Worm (Caenorhabditis elegans) whole organism, L4 larva: ENCODE data around the gene srn-1.

Experiments used
- D1046.2 ChIP-seq: fragments of 200-800 bp; sonication (Bioruptor generic); IDR thresholded peaks from 2 replicates; pipeline ENCODE4 v1.3.6; 2022; ENCODE audit warnings: missing genetic modification characterization, missing compliant biosample characterization
- F10B5.3 ChIP-seq: sonication (generic microtip); optimal IDR thresholded peaks from 2 replicates; lab custom pipeline; 2016; ENCODE audit warnings: mild to moderate bottlenecking, missing genetic modification characterization, missing compliant biosample characterization
- F26F4.8 ChIP-seq: fragments of 200-800 bp; sonication (Bioruptor generic); conservative IDR thresholded peaks from 2 replicates; pipeline ENCODE4 v1.3.6; 2022; ENCODE audit warnings: missing genetic modification characterization, missing compliant biosample characterization
- F37D6.2 ChIP-seq: sonication (generic microtip); optimal IDR thresholded peaks from 2 replicates; lab custom pipeline; 2016; ENCODE audit warnings: mild to moderate bottlenecking, missing genetic modification characterization, missing compliant biosample characterization
- F44E2.7 ChIP-seq: fragments of 200-800 bp; sonication (Bioruptor generic); IDR thresholded peaks from 2 replicates; pipeline ENCODE4 v2.1.2; 2022; ENCODE audit warnings: missing genetic modification characterization, missing compliant biosample characterization
- R02D3.7 ChIP-seq: fragments of 150-350 bp; sonication (generic microtip); optimal IDR thresholded peaks from 3 replicates; lab custom pipeline; 2014; ENCODE audit warnings: missing biosample characterization, missing genetic modification characterization
- T20F7.1 ChIP-seq: fragments of 200-800 bp; sonication (Bioruptor generic); optimal IDR thresholded peaks from 2 replicates; lab custom pipeline; 2018; ENCODE audit warnings: mild to moderate bottlenecking, missing genetic modification characterization, missing compliant biosample characterization
- T26A8.4 ChIP-seq: fragments of 200-800 bp; sonication (Bioruptor generic); IDR thresholded peaks from 2 replicates; pipeline ENCODE4 v1.3.6; 2022; ENCODE audit warnings: missing genetic modification characterization, missing compliant biosample characterization
- Y48G9A.11 ChIP-seq: fragments of 200-800 bp; sonication (Bioruptor generic); IDR thresholded peaks from 2 replicates; pipeline ENCODE4 v1.3.6; 2022; ENCODE audit warnings: missing genetic modification reagents, missing genetic modification characterization, missing compliant biosample characterization
- Y5F2A.4 ChIP-seq: fragments of 200-800 bp; sonication (Bioruptor generic); optimal IDR thresholded peaks from 2 replicates; lab custom pipeline; 2018; ENCODE audit warnings: mild to moderate bottlenecking, missing genetic modification characterization, missing compliant biosample characterization
- ZK337.2 ChIP-seq: fragments of 200-800 bp; sonication (Bioruptor generic); IDR thresholded peaks from 2 replicates; pipeline ENCODE4 v1.3.6; 2022; ENCODE audit warnings: missing genetic modification reagents, missing genetic modification characterization, missing compliant biosample characterization
- ZK546.5 ChIP-seq, 2 experiments: sonication (generic microtip); optimal IDR thresholded peaks; 2 replicates each; lab custom pipeline; 2017; ENCODE audit warnings: missing biosample characterization in 2 of 2, missing genetic modification characterization in 2 of 2
- ama-1 ChIP-seq: fragments of 150-350 bp; optimal IDR thresholded peaks from 2 replicates; lab custom pipeline; 2014; ENCODE audit warnings: inconsistent platforms, mixed read lengths
- ceh-20 ChIP-seq: fragments of 200-800 bp; sonication (Bioruptor generic); IDR thresholded peaks from 2 replicates; pipeline ENCODE4 v1.3.6; 2022; ENCODE audit warnings: missing genetic modification reagents, missing genetic modification characterization, missing compliant biosample characterization
- ceh-28 ChIP-seq: fragments of 150-350 bp; optimal IDR thresholded peaks from 2 replicates; lab custom pipeline; 2014; ENCODE audit warnings: missing biosample characterization, missing genetic modification reagents, missing genetic modification characterization
- ceh-32 ChIP-seq: sonication (generic microtip); optimal IDR thresholded peaks from 2 replicates; lab custom pipeline; 2016; ENCODE audit warnings: mild to moderate bottlenecking, missing genetic modification characterization, missing compliant biosample characterization; ENCODE audit not compliant: poor library complexity
- ceh-44 ChIP-seq: fragments of 200-800 bp; sonication (Bioruptor generic); IDR thresholded peaks from 2 replicates; pipeline ENCODE4 v1.3.6; 2022; ENCODE audit warnings: missing genetic modification reagents, missing genetic modification characterization, missing compliant biosample characterization
- ceh-62 ChIP-seq: sonication (generic microtip); optimal IDR thresholded peaks from 2 replicates; lab custom pipeline; 2017; ENCODE audit warnings: missing biosample characterization, missing genetic modification characterization
- ceh-82 ChIP-seq: sonication (generic microtip); optimal IDR thresholded peaks from 2 replicates; lab custom pipeline; 2017; ENCODE audit warnings: missing biosample characterization, missing genetic modification characterization
- ces-1 ChIP-seq: fragments of 150-350 bp; sonication (generic microtip); optimal IDR thresholded peaks from 4 replicates; lab custom pipeline; 2014; ENCODE audit warnings: missing biosample characterization, missing genetic modification reagents, missing genetic modification characterization
- cey-2 ChIP-seq: sonication (generic microtip); optimal IDR thresholded peaks from 3 replicates; lab custom pipeline; 2017; ENCODE audit warnings: missing genetic modification characterization, mild to moderate bottlenecking, missing compliant biosample characterization, antibody characterized with exemption, borderline replicate concordance; ENCODE audit not compliant: insufficient read depth
- dmd-9 ChIP-seq: fragments of 200-800 bp; sonication (Bioruptor generic); IDR thresholded peaks from 2 replicates; pipeline ENCODE4 v1.3.6; 2022; ENCODE audit warnings: missing genetic modification reagents, missing genetic modification characterization, missing compliant biosample characterization
- dpl-1 ChIP-seq: fragments of 150-350 bp; optimal IDR thresholded peaks from 2 replicates; lab custom pipeline; 2014; ENCODE audit warnings: missing biosample characterization, missing genetic modification reagents, missing genetic modification characterization
- duxl-1 ChIP-seq: sonication (generic microtip); optimal IDR thresholded peaks from 2 replicates; lab custom pipeline; 2016; ENCODE audit warnings: mild to moderate bottlenecking, missing genetic modification characterization, moderate library complexity, missing compliant biosample characterization; ENCODE audit not compliant: poor library complexity
- egl-27 ChIP-seq: sonication (generic microtip); optimal IDR thresholded peaks from 3 replicates; lab custom pipeline; 2017; ENCODE audit warnings: missing biosample characterization, missing genetic modification reagents, missing genetic modification characterization
- gei-8 ChIP-seq: fragments of 200-800 bp; sonication (Bioruptor generic); optimal IDR thresholded peaks from 2 replicates; lab custom pipeline; 2018; ENCODE audit warnings: mild to moderate bottlenecking, missing genetic modification characterization, missing compliant biosample characterization
- hlh-30 ChIP-seq: sonication (generic microtip); optimal IDR thresholded peaks from 2 replicates; lab custom pipeline; 2017; ENCODE audit warnings: antibody characterized with exemption, mild to moderate bottlenecking, missing genetic modification characterization, missing compliant biosample characterization; ENCODE audit not compliant: insufficient read depth
- lin-1 ChIP-seq: fragments of 200-800 bp; sonication (Bioruptor generic); IDR thresholded peaks from 2 replicates; pipeline ENCODE4 v1.3.6; 2022; ENCODE audit warnings: missing genetic modification reagents, missing genetic modification characterization, missing compliant biosample characterization
- lin-13 ChIP-seq: fragments of 150-350 bp; optimal IDR thresholded peaks from 2 replicates; lab custom pipeline; 2014; ENCODE audit warnings: missing biosample characterization, missing genetic modification reagents, missing genetic modification characterization
- lin-15B ChIP-seq: fragments of 150-350 bp; sonication (generic microtip); optimal IDR thresholded peaks from 3 replicates; lab custom pipeline; 2014; ENCODE audit warnings: missing biosample characterization, missing genetic modification characterization
- lin-39 ChIP-seq: fragments of 150-350 bp; optimal IDR thresholded peaks from 2 replicates; lab custom pipeline; 2014; ENCODE audit warnings: missing biosample characterization, missing genetic modification reagents, missing genetic modification characterization
- lir-3 ChIP-seq: sonication (generic microtip); optimal IDR thresholded peaks from 2 replicates; lab custom pipeline; 2016; ENCODE audit warnings: mild to moderate bottlenecking, missing genetic modification characterization, missing compliant biosample characterization
- lsy-2 ChIP-seq, 2 experiments: fragments of 150-350 bp in 1 of 2; sonication (generic microtip) in 1 of 2; optimal IDR thresholded peaks; 2 replicates each; lab custom pipeline; 2014 to 2017; ENCODE audit warnings: missing biosample characterization in 2 of 2, missing genetic modification characterization in 2 of 2
- madf-5 ChIP-seq, 2 experiments: fragments of 200-800 bp; sonication (Bioruptor generic); IDR thresholded peaks; 2 replicates each; pipeline ENCODE4 v1.3.6; 2022; ENCODE audit warnings: missing compliant biosample characterization in 2 of 2, missing genetic modification characterization in 2 of 2
- madf-9 ChIP-seq: fragments of 200-800 bp; sonication (Bioruptor generic); conservative IDR thresholded peaks from 2 replicates; pipeline ENCODE4 v1.3.6; 2022; ENCODE audit warnings: missing genetic modification reagents, missing genetic modification characterization, missing compliant biosample characterization
- mdl-1 ChIP-seq, 2 experiments: fragments of 150-350 bp in 1 of 2; sonication (generic microtip) in 1 of 2; optimal IDR thresholded peaks; 2 replicates each; lab custom pipeline; 2014 to 2017; ENCODE audit warnings: missing biosample characterization in 2 of 2, missing genetic modification characterization in 2 of 2
- nhr-102 ChIP-seq: sonication (generic microtip); optimal IDR thresholded peaks from 2 replicates; lab custom pipeline; 2016; ENCODE audit warnings: mild to moderate bottlenecking, missing genetic modification characterization, moderate library complexity, missing compliant biosample characterization
- nhr-28 ChIP-seq: fragments of 150-350 bp; optimal IDR thresholded peaks from 2 replicates; lab custom pipeline; 2014; ENCODE audit warnings: missing biosample characterization, missing genetic modification characterization
- nhr-42 ChIP-seq: fragments of 200-800 bp; sonication (Bioruptor generic); IDR thresholded peaks from 2 replicates; pipeline ENCODE4 v1.3.6; 2022; ENCODE audit warnings: missing genetic modification characterization, missing compliant biosample characterization
- nhr-76 ChIP-seq: fragments of 150-350 bp; optimal IDR thresholded peaks from 2 replicates; lab custom pipeline; 2014; ENCODE audit warnings: missing biosample characterization, missing genetic modification characterization
- nhr-77 ChIP-seq: fragments of 150-350 bp; optimal IDR thresholded peaks from 2 replicates; lab custom pipeline; 2014; ENCODE audit warnings: missing biosample characterization, missing genetic modification characterization
- php-3 ChIP-seq: fragments of 200-800 bp; sonication (Bioruptor generic); IDR thresholded peaks from 2 replicates; pipeline ENCODE4 v1.3.6; 2022; ENCODE audit warnings: missing genetic modification reagents, missing genetic modification characterization, missing compliant biosample characterization
- rbr-2 ChIP-seq: sonication (generic microtip); optimal IDR thresholded peaks from 2 replicates; lab custom pipeline; 2016; ENCODE audit warnings: missing genotype, missing genetic modification characterization, missing compliant biosample characterization
- saeg-2 ChIP-seq: fragments of 200-800 bp; sonication (Bioruptor generic); IDR thresholded peaks from 2 replicates; pipeline ENCODE4 v1.3.6; 2022; ENCODE audit warnings: missing genetic modification reagents, missing genetic modification characterization, missing compliant biosample characterization
- sdz-12 ChIP-seq: fragments of 200-800 bp; sonication (Bioruptor generic); optimal IDR thresholded peaks from 2 replicates; lab custom pipeline; 2018; ENCODE audit warnings: mild to moderate bottlenecking, missing genetic modification characterization, missing compliant biosample characterization
- skn-1 ChIP-seq: fragments of 150-350 bp; optimal IDR thresholded peaks from 2 replicates; lab custom pipeline; 2014; ENCODE audit warnings: missing biosample characterization, missing genetic modification characterization
- snpc-4 ChIP-seq: fragments of 150-350 bp; optimal IDR thresholded peaks from 2 replicates; lab custom pipeline; 2014; ENCODE audit warnings: missing biosample characterization, missing genetic modification characterization
- spr-1 ChIP-seq: sonication (generic microtip); optimal IDR thresholded peaks from 2 replicates; lab custom pipeline; 2016; ENCODE audit warnings: mild to moderate bottlenecking, missing genetic modification characterization, missing compliant biosample characterization
- unc-130 ChIP-seq: sonication (generic microtip); optimal IDR thresholded peaks from 2 replicates; lab custom pipeline; 2016; ENCODE audit warnings: missing genetic modification reagents, missing genetic modification characterization, missing compliant biosample characterization
- unc-39 ChIP-seq: sonication (generic microtip); optimal IDR thresholded peaks from 2 replicates; lab custom pipeline; 2017; ENCODE audit warnings: missing biosample characterization, missing genetic modification characterization
- zip-2 ChIP-seq: fragments of 150-350 bp; optimal IDR thresholded peaks from 2 replicates; lab custom pipeline; 2014; ENCODE audit warnings: missing biosample characterization, missing genetic modification characterization
- ztf-11 ChIP-seq: fragments of 150-350 bp; optimal IDR thresholded peaks from 2 replicates; lab custom pipeline; 2014; ENCODE audit warnings: missing biosample characterization, missing genetic modification characterization
- ztf-7 ChIP-seq: fragments of 150-350 bp; optimal IDR thresholded peaks from 2 replicates; lab custom pipeline; 2014; ENCODE audit warnings: missing biosample characterization, missing genetic modification characterization

Gene srn-1

ce11 chrV:6240735-6241134 is 45.5 kb downstream of the srn-1 start (continued):
- TF ChIP-seq lin-39 (tag; lab: Kevin White, UChicago) (no peak), T26A8.4 (GFP tag; lab: Robert Waterston, UW) (peak; percentile 37; the same call in 1 of the 2 replicates), egl-27 (tag; lab: Kevin White, UChicago) (no peak), madf-9 (GFP tag; lab: Robert Waterston, UW) (no peak), Y5F2A.4 (GFP tag; lab: Kevin White, UChicago) (no peak), F37D6.2 (tag; lab: Kevin White, UChicago) (no peak), D1046.2 (GFP tag; lab: Robert Waterston, UW) (no peak), hlh-30 (tag; lab: Kevin White, UChicago) (peak; percentile 70), ceh-20 (GFP tag; lab: Robert Waterston, UW) (no peak), gei-8 (GFP tag; lab: Kevin White, UChicago) (peak; percentile 22), spr-1 (tag; lab: Kevin White, UChicago) (no peak), nhr-77 (tag; lab: Kevin White, UChicago) (peak; percentile 73), rbr-2 (tag; lab: Kevin White, UChicago) (no peak), madf-5 (GFP tag; IDR thresholded peaks at IDR 0.05; lab: Robert Waterston, UW) (no peak), saeg-2 (GFP tag; lab: Robert Waterston, UW) (no peak), lin-13 (GFP tag; lab: Kevin White, UChicago) (no peak), ceh-28 (tag; lab: Kevin White, UChicago) (no peak), lin-15B (tag; lab: Kevin White, UChicago) (no peak), lir-3 (tag; lab: Kevin White, UChicago) (no peak), ZK337.2 (no peak), skn-1 (tag; lab: Kevin White, UChicago) (no peak), lin-1 (no peak), unc-130 (GFP tag; lab: Kevin White, UChicago) (no peak), ama-1 (no peak), dpl-1 (GFP tag; lab: Kevin White, UChicago) (no peak), nhr-102 (tag; lab: Kevin White, UChicago) (peak; percentile 28), Y48G9A.11 (no peak), ceh-44 (GFP tag; lab: Robert Waterston, UW) (no peak), ces-1 (GFP tag; lab: Kevin White, UChicago) (no peak), ztf-11 (tag; lab: Kevin White, UChicago) (no peak), mdl-1 (tag; optimal IDR thresholded peaks at IDR 0.05; lab: Kevin White, UChicago) (peak in 1 of 2 experiments; percentile 78), ZK546.5 (tag; optimal IDR thresholded peaks at IDR 0.05; lab: Kevin White, UChicago) (no peak), zip-2 (tag; lab: Kevin White, UChicago) (no peak), ztf-7 (tag; lab: Kevin White, UChicago) (no peak), ceh-82 (tag; lab: Kevin White, UChicago) (no peak), php-3 (no peak), lsy-2 (tag; optimal IDR thresholded peaks at IDR 0.05; lab: Kevin White, UChicago) (peak in 1 of 2 experiments; percentile 52), ceh-62 (tag; lab: Kevin White, UChicago) (no peak), nhr-42 (GFP tag; lab: Robert Waterston, UW) (no peak), dmd-9 (no peak), snpc-4 (no peak), F10B5.3 (tag; lab: Kevin White, UChicago) (no peak), nhr-28 (tag; lab: Kevin White, UChicago) (peak; percentile 46), F44E2.7 (GFP tag; lab: Robert Waterston, UW) (no peak), sdz-12 (no peak), T20F7.1 (no peak), R02D3.7 (tag; lab: Kevin White, UChicago) (no peak), F26F4.8 (GFP tag; lab: Robert Waterston, UW) (no peak), cey-2 (tag; lab: Kevin White, UChicago) (no peak), ceh-32 (tag; lab: Kevin White, UChicago) (no peak), unc-39 (tag; lab: Kevin White, UChicago) (no peak), nhr-76 (tag; lab: Kevin White, UChicago) (no peak), duxl-1 (no peak)
